ENCODE assay signal across 1 fruit fly cellular context in the genomic region with DNA sequence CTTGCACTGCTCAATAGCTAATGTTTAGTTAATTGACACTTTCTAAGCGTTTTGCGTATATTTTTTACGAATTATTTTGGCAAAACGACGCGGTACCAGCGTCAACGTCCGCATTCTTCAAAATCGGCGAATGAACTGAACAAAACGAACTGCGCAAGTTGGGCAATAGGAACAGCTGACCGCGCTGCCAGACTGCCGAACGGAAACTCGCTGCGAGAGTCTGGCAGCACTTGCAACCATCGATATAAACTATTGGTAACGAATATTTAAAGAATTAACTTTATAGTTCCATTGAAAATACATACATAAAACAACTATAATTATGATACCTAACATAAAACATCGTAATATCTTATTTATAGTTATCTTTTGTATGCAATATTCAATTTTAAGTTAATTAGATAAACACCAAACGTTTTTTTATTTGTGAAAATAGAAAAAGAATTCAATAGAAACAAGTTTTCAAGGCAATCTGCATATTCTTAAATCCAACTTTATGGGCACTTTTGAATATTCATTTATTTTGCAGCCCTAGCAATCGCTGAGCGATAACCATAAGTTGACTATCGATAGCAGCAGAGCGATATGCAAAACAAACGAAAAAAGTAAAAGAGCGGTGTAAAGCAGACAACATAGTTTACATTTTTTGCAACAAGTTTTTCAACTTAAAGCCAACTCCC.
TF ChIP-seq lines count a peak whose summit lies in the region.

Gene Hs6st (minus strand): TSS at position 141 of the 680 bp plus-strand sequence.
Gene MED25 (plus strand): TSS at position 576 of the 680 bp plus-strand sequence.

TF ChIP-seq in whole organism, embryonic, 481 proteins besides CTCF, POLR2A, EP300 and RAD21 (continued from another document and continues in another):
- TF ChIP-seq chm (GFP tag; IDR thresholded peaks at IDR 0.05; lab: Robert Waterston, UW) = peak; percentile 75; the same call in 1 of the 2 replicates
- TF ChIP-seq CG18619 (GFP tag; optimal IDR thresholded peaks at IDR 0.05; lab: Kevin White, UChicago) = no peak
- peak in 1 of 2 experiments; percentile 14 for TF ChIP-seq tll (GFP tag; optimal IDR thresholded peaks at IDR 0.05; lab: Kevin White, UChicago)
- peak; percentile 67 for TF ChIP-seq sna (GFP tag; IDR thresholded peaks at IDR 0.05; lab: Robert Waterston, UW; ENCODE audit: partially characterized antibody)
- TF ChIP-seq Dip2 (GFP tag; IDR thresholded peaks at IDR 0.05; lab: Robert Waterston, UW) = no peak
- TF ChIP-seq CG2116 (GFP tag; optimal IDR thresholded peaks at IDR 0.05; lab: Kevin White, UChicago) = peak; percentile 76
- no peak for TF ChIP-seq peb (GFP tag; IDR thresholded peaks at IDR 0.05; lab: Robert Waterston, UW)
- peak; percentile 72; the same call in 1 of the 2 replicates for TF ChIP-seq amos (GFP tag; IDR thresholded peaks at IDR 0.05; lab: Robert Waterston, UW; ENCODE audit: partially characterized antibody)
- no peak for TF ChIP-seq CG15073 (GFP tag; optimal IDR thresholded peaks at IDR 0.05; lab: Kevin White, UChicago)
- no peak for TF ChIP-seq Tbp (GFP tag; optimal IDR thresholded peaks at IDR 0.05; lab: Kevin White, UChicago)
- no peak for TF ChIP-seq CG2875 (GFP tag; optimal IDR thresholded peaks at IDR 0.05; lab: Kevin White, UChicago)
- no peak for TF ChIP-seq Fer1 (GFP tag; optimal IDR thresholded peaks at IDR 0.05; lab: Kevin White, UChicago)
- no peak for TF ChIP-seq gt (GFP tag; IDR thresholded peaks at IDR 0.05; lab: Robert Waterston, UW)
- peak; percentile 62; the same call in 1 of the 2 replicates for TF ChIP-seq nerfin-2 (GFP tag; IDR thresholded peaks at IDR 0.05; lab: Robert Waterston, UW; ENCODE audit: partially characterized antibody)
- no peak for TF ChIP-seq fru (optimal IDR thresholded peaks at IDR 0.05; lab: Kevin White, UChicago)
- no peak for TF ChIP-seq dm (GFP tag; optimal IDR thresholded peaks at IDR 0.05; lab: Kevin White, UChicago)
- TF ChIP-seq tgo (GFP tag; IDR thresholded peaks at IDR 0.05; lab: Robert Waterston, UW) = no peak; the same call in 2 of the 3 replicates
- no peak for TF ChIP-seq CG16779 (GFP tag; IDR thresholded peaks at IDR 0.05; lab: Robert Waterston, UW)
- TF ChIP-seq CG10274 (GFP tag; optimal IDR thresholded peaks at IDR 0.05; lab: Kevin White, UChicago) = no peak
- TF ChIP-seq fd3F (GFP tag; optimal IDR thresholded peaks at IDR 0.05; lab: Kevin White, UChicago) = no peak
- no peak for TF ChIP-seq CG9876 (GFP tag; optimal IDR thresholded peaks at IDR 0.05; lab: Kevin White, UChicago)
- TF ChIP-seq Nf-YA (GFP tag; IDR thresholded peaks at IDR 0.05; lab: Robert Waterston, UW) = 0 out of 2 replicates have a peak, but pooled peaks have one; percentile 9
- TF ChIP-seq CG4707 (GFP tag; optimal IDR thresholded peaks at IDR 0.05; lab: Kevin White, UChicago) = no peak
- no peak for TF ChIP-seq gcm (GFP tag; optimal IDR thresholded peaks at IDR 0.05; lab: Kevin White, UChicago)
- TF ChIP-seq CG12155 (GFP tag; optimal IDR thresholded peaks at IDR 0.05; lab: Kevin White, UChicago) = peak; percentile 39
- peak; percentile 99 for TF ChIP-seq Jarid2 (GFP tag; optimal IDR thresholded peaks at IDR 0.05; lab: Kevin White, UChicago)
- no peak for TF ChIP-seq disco-r (GFP tag; optimal IDR thresholded peaks at IDR 0.05; lab: Kevin White, UChicago)
- no peak for TF ChIP-seq Spps (tag; optimal IDR thresholded peaks at IDR 0.05; lab: Kevin White, UChicago)
- TF ChIP-seq Neu2 (GFP tag; optimal IDR thresholded peaks at IDR 0.05; lab: Kevin White, UChicago; ENCODE audit: borderline replicate concordance) = no peak
- no peak for TF ChIP-seq Sox100B (GFP tag; optimal IDR thresholded peaks at IDR 0.05; lab: Kevin White, UChicago)
- peak; percentile 69 for TF ChIP-seq Blimp-1 (GFP tag; optimal IDR thresholded peaks at IDR 0.05; lab: Kevin White, UChicago)
- peak in 1 of 2 experiments; percentile 15 for TF ChIP-seq Hr78 (GFP tag; optimal IDR thresholded peaks at IDR 0.05; lab: Kevin White, UChicago)
- peak; percentile 41 for TF ChIP-seq CG13775 (GFP tag; optimal IDR thresholded peaks at IDR 0.05; lab: Kevin White, UChicago)
- no peak for TF ChIP-seq slp2 (GFP tag; optimal IDR thresholded peaks at IDR 0.05; lab: Kevin White, UChicago)
- no peak for TF ChIP-seq crol (GFP tag; IDR thresholded peaks at IDR 0.05; lab: Robert Waterston, UW)
- peak; percentile 41 for TF ChIP-seq Abd-B (GFP tag; optimal IDR thresholded peaks at IDR 0.05; lab: Kevin White, UChicago)
- peak; percentile 29 for TF ChIP-seq wek (GFP tag; optimal IDR thresholded peaks at IDR 0.05; lab: Kevin White, UChicago)
- TF ChIP-seq Antp (GFP tag; optimal IDR thresholded peaks at IDR 0.05; lab: Kevin White, UChicago) = no peak
- no peak for TF ChIP-seq danr (GFP tag; IDR thresholded peaks at IDR 0.05; lab: Robert Waterston, UW)
- TF ChIP-seq CG7372 (GFP tag; IDR thresholded peaks at IDR 0.05; lab: Robert Waterston, UW) = 0 out of 2 replicates have a peak, but pooled peaks have one; percentile 5
- peak; percentile 6 for TF ChIP-seq MTF-1 (GFP tag; optimal IDR thresholded peaks at IDR 0.05; lab: Kevin White, UChicago; ENCODE audit: borderline replicate concordance)
- TF ChIP-seq CG12219 (GFP tag; optimal IDR thresholded peaks at IDR 0.05; lab: Kevin White, UChicago) = no peak
- peak; percentile 45; the same call in 1 of the 3 replicates for TF ChIP-seq CG14860 (GFP tag; IDR thresholded peaks at IDR 0.05; lab: Robert Waterston, UW; ENCODE audit: partially characterized antibody)
- TF ChIP-seq CG16863 (GFP tag; optimal IDR thresholded peaks at IDR 0.05; lab: Kevin White, UChicago) = no peak
- peak; percentile 10 for TF ChIP-seq CG33557 (GFP tag; optimal IDR thresholded peaks at IDR 0.05; lab: Kevin White, UChicago)
- no peak for TF ChIP-seq CG11398 (GFP tag; optimal IDR thresholded peaks at IDR 0.05; lab: Kevin White, UChicago)
- no peak for TF ChIP-seq Dek (tag; optimal IDR thresholded peaks at IDR 0.05; lab: Kevin White, UChicago)
- TF ChIP-seq CG18599 (GFP tag; optimal IDR thresholded peaks at IDR 0.05; lab: Kevin White, UChicago) = peak; percentile 74
- peak; percentile 31 for TF ChIP-seq HLH54F (GFP tag; optimal IDR thresholded peaks at IDR 0.05; lab: Kevin White, UChicago)
- no peak for TF ChIP-seq Bdp1 (GFP tag; optimal IDR thresholded peaks at IDR 0.05; lab: Kevin White, UChicago)
- no peak for TF ChIP-seq sqz (GFP tag; optimal IDR thresholded peaks at IDR 0.05; lab: Kevin White, UChicago)
- no peak for TF ChIP-seq pnt (GFP tag; optimal IDR thresholded peaks at IDR 0.05; lab: Kevin White, UChicago)
- TF ChIP-seq CG10209 (GFP tag; optimal IDR thresholded peaks at IDR 0.05; lab: Kevin White, UChicago) = no peak
- peak; percentile 29; the same call in 2 of the 3 replicates for TF ChIP-seq ci (GFP tag; IDR thresholded peaks at IDR 0.05; lab: Robert Waterston, UW)
- TF ChIP-seq Drgx (GFP tag; IDR thresholded peaks at IDR 0.05; lab: Robert Waterston, UW) = no peak
- no peak for TF ChIP-seq CG8359 (GFP tag; optimal IDR thresholded peaks at IDR 0.05; lab: Kevin White, UChicago; ENCODE audit: borderline replicate concordance)
- peak; percentile 63; the same call in 1 of the 3 replicates for TF ChIP-seq hb (GFP tag; IDR thresholded peaks at IDR 0.05; lab: Robert Waterston, UW; ENCODE audit: partially characterized antibody)
- no peak for TF ChIP-seq CG17802 (tag; optimal IDR thresholded peaks at IDR 0.05; lab: Kevin White, UChicago)
- TF ChIP-seq Nf-YC (tag; optimal IDR thresholded peaks at IDR 0.05; lab: Kevin White, UChicago) = no peak
- no peak for TF ChIP-seq Mad (GFP tag; optimal IDR thresholded peaks at IDR 0.05; lab: Kevin White, UChicago)
- no peak for TF ChIP-seq crc (GFP tag; optimal IDR thresholded peaks at IDR 0.05; lab: Kevin White, UChicago)
- TF ChIP-seq Fer2 (tag; optimal IDR thresholded peaks at IDR 0.05; lab: Kevin White, UChicago) = peak; percentile 56
- no peak for TF ChIP-seq prd (optimal IDR thresholded peaks at IDR 0.05; lab: Kevin White, UChicago)
- peak; percentile 32; the same call in 1 of the 3 replicates for TF ChIP-seq prd (GFP tag; IDR thresholded peaks at IDR 0.05; lab: Robert Waterston, UW)
- no peak for TF ChIP-seq klu (GFP tag; IDR thresholded peaks at IDR 0.05; lab: Robert Waterston, UW)
- TF ChIP-seq CG30431 (GFP tag; optimal IDR thresholded peaks at IDR 0.05; lab: Kevin White, UChicago) = no peak
- TF ChIP-seq CG3407 (GFP tag; optimal IDR thresholded peaks at IDR 0.05; lab: Kevin White, UChicago) = no peak
- no peak for TF ChIP-seq dmrt99B (tag; optimal IDR thresholded peaks at IDR 0.05; lab: Kevin White, UChicago)
- no peak for TF ChIP-seq Atf3 (GFP tag; optimal IDR thresholded peaks at IDR 0.05; lab: Kevin White, UChicago)
- TF ChIP-seq CG18262 (tag; optimal IDR thresholded peaks at IDR 0.05; lab: Kevin White, UChicago) = peak; percentile 29
- TF ChIP-seq Side (GFP tag; optimal IDR thresholded peaks at IDR 0.05; lab: Kevin White, UChicago) = no peak
- TF ChIP-seq bcd (GFP tag; optimal IDR thresholded peaks at IDR 0.05; lab: Kevin White, UChicago) = peak; percentile 50
- no peak for TF ChIP-seq CG17612 (GFP tag; IDR thresholded peaks at IDR 0.05; lab: Robert Waterston, UW)
- no peak for TF ChIP-seq CG9609 (GFP tag; optimal IDR thresholded peaks at IDR 0.05; lab: Kevin White, UChicago)
- TF ChIP-seq org-1 (GFP tag; optimal IDR thresholded peaks at IDR 0.05; lab: Kevin White, UChicago) = no peak
- no peak for TF ChIP-seq twi (tag; optimal IDR thresholded peaks at IDR 0.05; lab: Kevin White, UChicago)
- TF ChIP-seq wor (GFP tag; IDR thresholded peaks at IDR 0.05; lab: Robert Waterston, UW) = no peak
- no peak for TF ChIP-seq shn (GFP tag; optimal IDR thresholded peaks at IDR 0.05; lab: Kevin White, UChicago)
- peak; percentile 69 for TF ChIP-seq Myb (GFP tag; optimal IDR thresholded peaks at IDR 0.05; lab: Kevin White, UChicago)
- 0 out of 2 replicates have a peak, but pooled peaks have one; percentile 10 for TF ChIP-seq ara (GFP tag; IDR thresholded peaks at IDR 0.05; lab: Robert Waterston, UW)
- TF ChIP-seq Optix (GFP tag; IDR thresholded peaks at IDR 0.05; lab: Robert Waterston, UW) = no peak
- no peak for TF ChIP-seq D19A (tag; optimal IDR thresholded peaks at IDR 0.05; lab: Kevin White, UChicago)
- TF ChIP-seq H2.0 (GFP tag; IDR thresholded peaks at IDR 0.05; lab: Robert Waterston, UW) = no peak
- TF ChIP-seq zfh2 (GFP tag; optimal IDR thresholded peaks at IDR 0.05; lab: Kevin White, UChicago) = no peak
- TF ChIP-seq CG1792 (GFP tag; optimal IDR thresholded peaks at IDR 0.05; lab: Kevin White, UChicago) = peak; percentile 28
- no peak for TF ChIP-seq CG10565 (GFP tag; optimal IDR thresholded peaks at IDR 0.05; lab: Kevin White, UChicago)
- no peak for TF ChIP-seq trh (GFP tag; optimal IDR thresholded peaks at IDR 0.05; lab: Kevin White, UChicago)
- TF ChIP-seq CG6683 (GFP tag; optimal IDR thresholded peaks at IDR 0.05; lab: Kevin White, UChicago) = peak; percentile 35
- TF ChIP-seq ewg (GFP tag; optimal IDR thresholded peaks at IDR 0.05; lab: Kevin White, UChicago) = peak; percentile 81
- TF ChIP-seq vfl (GFP tag; optimal IDR thresholded peaks at IDR 0.05; lab: Kevin White, UChicago) = no peak
- no peak for TF ChIP-seq bsh (GFP tag; optimal IDR thresholded peaks at IDR 0.05; lab: Kevin White, UChicago)
- TF ChIP-seq CG6654 (GFP tag; optimal IDR thresholded peaks at IDR 0.05; lab: Kevin White, UChicago) = no peak
- no peak for TF ChIP-seq repo (GFP tag; optimal IDR thresholded peaks at IDR 0.05; lab: Kevin White, UChicago)
- TF ChIP-seq jing (GFP tag; optimal IDR thresholded peaks at IDR 0.05; lab: Kevin White, UChicago) = no peak
- TF ChIP-seq CG3281 (GFP tag; optimal IDR thresholded peaks at IDR 0.05; lab: Kevin White, UChicago) = no peak
- no peak for TF ChIP-seq lmd (GFP tag; IDR thresholded peaks at IDR 0.05; lab: Robert Waterston, UW)
- peak; percentile 38 for TF ChIP-seq exex (tag; optimal IDR thresholded peaks at IDR 0.05; lab: Kevin White, UChicago)
- 0 out of 2 replicates have a peak, but pooled peaks have one; percentile 15 for TF ChIP-seq Ptx1 (GFP tag; IDR thresholded peaks at IDR 0.05; lab: Robert Waterston, UW)
- TF ChIP-seq unc-4 (GFP tag; IDR thresholded peaks at IDR 0.05; lab: Robert Waterston, UW; ENCODE audit: partially characterized antibody) = peak; percentile 71
- peak; percentile 13 for TF ChIP-seq ftz-f1 (GFP tag; optimal IDR thresholded peaks at IDR 0.05; lab: Kevin White, UChicago)
- no peak for TF ChIP-seq so (GFP tag; IDR thresholded peaks at IDR 0.05; lab: Robert Waterston, UW)
- TF ChIP-seq hth (optimal IDR thresholded peaks at IDR 0.05; lab: Kevin White, UChicago) = no peak
- no peak for TF ChIP-seq br (optimal IDR thresholded peaks at IDR 0.05; lab: Kevin White, UChicago)
- peak; percentile 36 for TF ChIP-seq sd (tag; optimal IDR thresholded peaks at IDR 0.05; lab: Kevin White, UChicago)
- TF ChIP-seq CG16815 (GFP tag; optimal IDR thresholded peaks at IDR 0.05; lab: Kevin White, UChicago) = no peak
- peak; percentile 69 for TF ChIP-seq CG15479 (GFP tag; optimal IDR thresholded peaks at IDR 0.05; lab: Kevin White, UChicago)
- TF ChIP-seq CG15269 (tag; optimal IDR thresholded peaks at IDR 0.05; lab: Kevin White, UChicago) = no peak
- peak; percentile 71 for TF ChIP-seq Dref (GFP tag; IDR thresholded peaks at IDR 0.05; lab: Robert Waterston, UW)
- TF ChIP-seq tna (GFP tag; IDR thresholded peaks at IDR 0.05; lab: Robert Waterston, UW; ENCODE audit: partially characterized antibody) = peak; percentile 34
- no peak for TF ChIP-seq bowl (GFP tag; IDR thresholded peaks at IDR 0.05; lab: Robert Waterston, UW)
- TF ChIP-seq Ada2b (GFP tag; IDR thresholded peaks at IDR 0.05; lab: Robert Waterston, UW) = no peak; the same call in 1 of the 2 replicates
- peak; percentile 10 for TF ChIP-seq hkb (optimal IDR thresholded peaks at IDR 0.05; lab: Kevin White, UChicago)
- no peak for TF ChIP-seq hkb (GFP tag; IDR thresholded peaks at IDR 0.05; lab: Robert Waterston, UW)
- no peak for TF ChIP-seq Rx (GFP tag; IDR thresholded peaks at IDR 0.05; lab: Robert Waterston, UW)
- no peak for TF ChIP-seq CG4282 (GFP tag; optimal IDR thresholded peaks at IDR 0.05; lab: Kevin White, UChicago)
- TF ChIP-seq tup (GFP tag; optimal IDR thresholded peaks at IDR 0.05; lab: Kevin White, UChicago) = no peak
- no peak for TF ChIP-seq en (GFP tag; optimal IDR thresholded peaks at IDR 0.05; lab: Kevin White, UChicago)
- TF ChIP-seq D (optimal IDR thresholded peaks at IDR 0.05; lab: Kevin White, UChicago) = no peak
- peak; percentile 19 for TF ChIP-seq D (GFP tag; optimal IDR thresholded peaks at IDR 0.05; lab: Kevin White, UChicago)
- TF ChIP-seq zfh1 (GFP tag; IDR thresholded peaks at IDR 0.05; lab: Robert Waterston, UW) = peak; percentile 13; the same call in 2 of the 3 replicates
- no peak for TF ChIP-seq kah (GFP tag; optimal IDR thresholded peaks at IDR 0.05; lab: Kevin White, UChicago)
- no peak for TF ChIP-seq sens-2 (GFP tag; IDR thresholded peaks at IDR 0.05; lab: Robert Waterston, UW)
- no peak for TF ChIP-seq z (GFP tag; IDR thresholded peaks at IDR 0.05; lab: Robert Waterston, UW)
